Worm (Caenorhabditis elegans): ENCODE data around the gene T27A8.3.

- TF ChIP-seq F26F4.8 (GFP tag; conservative IDR thresholded peaks at IDR 0.05) (no peak), pha-4 (GFP tag; IDR thresholded peaks at IDR 0.05) (peak; percentile 97), pha-4 (tag; optimal IDR thresholded peaks at IDR 0.05) (peak; percentile 81), nhr-237 (tag; optimal IDR thresholded peaks at IDR 0.05) (peak; percentile 93), nhr-11 (tag; optimal IDR thresholded peaks at IDR 0.05) (peak; percentile 97), php-3 (GFP tag; IDR thresholded peaks at IDR 0.05) (peak; percentile 97), Y105C5A.15 (GFP tag; IDR thresholded peaks at IDR 0.05) (no peak; the same call in 1 of the 2 replicates), ces-1 (GFP tag; optimal IDR thresholded peaks at IDR 0.05) (peak; percentile 93), R02D3.7 (tag; optimal IDR thresholded peaks at IDR 0.05) (no peak), jun-1 (tag; optimal IDR thresholded peaks at IDR 0.05) (peak; percentile 99), snpc-4 (tag; optimal IDR thresholded peaks at IDR 0.05) (peak; percentile 42), unc-130 (GFP tag; optimal IDR thresholded peaks at IDR 0.05) (peak; percentile 2), daf-16 (GFP tag; optimal IDR thresholded peaks at IDR 0.05) (peak; percentile 94 to 99), daf-16 (tag; optimal IDR thresholded peaks at IDR 0.05) (peak; percentile 87), unc-39 (tag; optimal IDR thresholded peaks at IDR 0.05) (no peak), ama-1 (optimal IDR thresholded peaks at IDR 0.05) (no peak)
Measured at ce11 chrX:16056404-16056803, 6.1 kb upstream of the T27A8.3 start.

Data from whole organism, L4 larva.